Worm (Caenorhabditis elegans) whole organism, late embryonic: ENCODE measurements around the gene islo-1.

Experiments used
- C08G9.2 ChIP-seq: sonication (generic microtip); optimal IDR thresholded peaks from 2 replicates; lab custom pipeline; 2016; ENCODE audit warnings: mild to moderate bottlenecking, missing genetic modification characterization, moderate library complexity, missing compliant biosample characterization
- C38D4.7 ChIP-seq: fragments of 200-800 bp; sonication (Bioruptor generic); optimal IDR thresholded peaks from 2 replicates; lab custom pipeline; 2018; ENCODE audit warnings: mild to moderate bottlenecking, missing genetic modification characterization, moderate library complexity, missing compliant biosample characterization
- K02D7.2 ChIP-seq: sonication (generic microtip); optimal IDR thresholded peaks from 2 replicates; lab custom pipeline; 2017; ENCODE audit warnings: mild to moderate bottlenecking, missing genetic modification characterization, missing compliant biosample characterization
- K09A11.1 ChIP-seq: sonication (generic microtip); optimal IDR thresholded peaks from 2 replicates; lab custom pipeline; 2017; ENCODE audit warnings: antibody characterized with exemption, mild to moderate bottlenecking, missing genetic modification characterization, missing compliant biosample characterization; ENCODE audit not compliant: insufficient read depth
- Y22D7AL.16 ChIP-seq: sonication (generic microtip); optimal IDR thresholded peaks from 2 replicates; lab custom pipeline; 2016; ENCODE audit warnings: missing genetic modification characterization, missing compliant biosample characterization
- ahr-1 ChIP-seq: sonication (generic microtip); optimal IDR thresholded peaks from 2 replicates; lab custom pipeline; 2016; ENCODE audit warnings: missing genetic modification characterization, missing compliant biosample characterization
- ama-1 ChIP-seq: fragments of 150-350 bp; optimal IDR thresholded peaks from 2 replicates; lab custom pipeline; 2014
- ceh-14 ChIP-seq: sonication (generic microtip); optimal IDR thresholded peaks from 2 replicates; lab custom pipeline; 2016; ENCODE audit warnings: missing genotype, missing genetic modification characterization, missing compliant biosample characterization
- ceh-19 ChIP-seq: fragments of 200-800 bp; sonication (Bioruptor generic); optimal IDR thresholded peaks from 2 replicates; lab custom pipeline; 2018; ENCODE audit warnings: mild to moderate bottlenecking, missing genetic modification characterization, missing compliant biosample characterization
- ceh-2 ChIP-seq: sonication (generic microtip); optimal IDR thresholded peaks from 2 replicates; lab custom pipeline; 2016; ENCODE audit warnings: missing genotype, missing genetic modification characterization, missing compliant biosample characterization
- ceh-24 ChIP-seq: sonication (generic microtip); optimal IDR thresholded peaks from 2 replicates; lab custom pipeline; 2016; ENCODE audit warnings: mild to moderate bottlenecking, missing genetic modification characterization, missing compliant biosample characterization
- ceh-31 ChIP-seq: sonication (generic microtip); optimal IDR thresholded peaks from 2 replicates; lab custom pipeline; 2016; ENCODE audit warnings: missing genetic modification characterization, missing compliant biosample characterization
- ceh-45 ChIP-seq: fragments of 200-800 bp; sonication (Bioruptor generic); IDR thresholded peaks from 2 replicates; pipeline ENCODE4 v1.3.6; 2022; ENCODE audit warnings: missing genetic modification reagents, missing genetic modification characterization, missing compliant biosample characterization
- ceh-48 ChIP-seq: sonication (generic microtip); optimal IDR thresholded peaks from 2 replicates; lab custom pipeline; 2016; ENCODE audit warnings: missing genetic modification characterization, inconsistent platforms, missing compliant biosample characterization
- ceh-6 ChIP-seq: fragments of 200-800 bp; sonication (Bioruptor generic); optimal IDR thresholded peaks from 2 replicates; lab custom pipeline; 2018; ENCODE audit warnings: mild to moderate bottlenecking, missing genetic modification characterization, missing compliant biosample characterization
- ceh-9 ChIP-seq: sonication (generic microtip); optimal IDR thresholded peaks from 2 replicates; lab custom pipeline; 2016; ENCODE audit warnings: mild to moderate bottlenecking, missing genetic modification characterization, inconsistent platforms, missing compliant biosample characterization
- dmd-4 ChIP-seq: sonication (generic microtip); optimal IDR thresholded peaks from 2 replicates; lab custom pipeline; 2016; ENCODE audit warnings: borderline replicate concordance, missing genetic modification characterization, missing compliant biosample characterization
- ets-4 ChIP-seq: sonication (generic microtip); optimal IDR thresholded peaks from 2 replicates; lab custom pipeline; 2016; ENCODE audit warnings: missing genetic modification characterization, missing compliant biosample characterization
- eyg-1 ChIP-seq: sonication (generic microtip); optimal IDR thresholded peaks from 2 replicates; lab custom pipeline; 2016; ENCODE audit warnings: missing genotype, missing genetic modification characterization, missing compliant biosample characterization
- fax-1 ChIP-seq: sonication (generic microtip); optimal IDR thresholded peaks from 2 replicates; lab custom pipeline; 2016; ENCODE audit warnings: missing genotype, missing genetic modification characterization, missing compliant biosample characterization
- gmeb-2 ChIP-seq: sonication (generic microtip); optimal IDR thresholded peaks from 2 replicates; lab custom pipeline; 2016; ENCODE audit warnings: missing genetic modification characterization, inconsistent platforms, missing compliant biosample characterization
- hlh-13 ChIP-seq: fragments of 200-800 bp; sonication (Bioruptor generic); optimal IDR thresholded peaks from 2 replicates; lab custom pipeline; 2018; ENCODE audit warnings: mild to moderate bottlenecking, missing genetic modification characterization, missing compliant biosample characterization
- hlh-15 ChIP-seq: sonication (generic microtip); optimal IDR thresholded peaks from 2 replicates; lab custom pipeline; 2016; ENCODE audit warnings: missing genetic modification characterization, missing compliant biosample characterization
- hlh-6 ChIP-seq: sonication (generic microtip); optimal IDR thresholded peaks from 2 replicates; lab custom pipeline; 2016; ENCODE audit warnings: missing genotype, missing genetic modification characterization, missing compliant biosample characterization
- hlh-8 ChIP-seq: sonication (generic microtip); optimal IDR thresholded peaks from 2 replicates; lab custom pipeline; 2016; ENCODE audit warnings: missing genotype, missing genetic modification characterization, missing compliant biosample characterization
- lin-11 ChIP-seq: fragments of 200-800 bp; sonication (Bioruptor generic); optimal IDR thresholded peaks from 2 replicates; lab custom pipeline; 2018; ENCODE audit warnings: mild to moderate bottlenecking, missing genetic modification characterization, missing compliant biosample characterization
- madf-2 ChIP-seq: sonication (generic microtip); optimal IDR thresholded peaks from 2 replicates; lab custom pipeline; 2017; ENCODE audit warnings: missing genetic modification characterization, missing compliant biosample characterization
- nfya-1 ChIP-seq: sonication (generic microtip); optimal IDR thresholded peaks from 2 replicates; lab custom pipeline; 2017; ENCODE audit warnings: missing genetic modification characterization, mild to moderate bottlenecking, missing compliant biosample characterization, antibody characterized with exemption, moderate library complexity
- odd-2 ChIP-seq: sonication (generic microtip); optimal IDR thresholded peaks from 2 replicates; lab custom pipeline; 2017; ENCODE audit warnings: antibody characterized with exemption, mild to moderate bottlenecking, missing genetic modification characterization, missing compliant biosample characterization
- pag-3 ChIP-seq: sonication (generic microtip); optimal IDR thresholded peaks from 2 replicates; lab custom pipeline; 2016; ENCODE audit warnings: missing compliant biosample characterization, missing genetic modification characterization, borderline replicate concordance
- pha-2 ChIP-seq: sonication (generic microtip); optimal IDR thresholded peaks from 2 replicates; lab custom pipeline; 2017; ENCODE audit warnings: mild to moderate bottlenecking, missing genetic modification characterization, missing compliant biosample characterization
- pha-4 ChIP-seq: fragments of 150-350 bp; optimal IDR thresholded peaks from 2 replicates; lab custom pipeline; 2018; ENCODE audit warnings: missing biosample characterization, missing genetic modification reagents, missing genetic modification characterization
- sox-2 ChIP-seq: fragments of 200-800 bp; sonication (Bioruptor generic); IDR thresholded peaks from 2 replicates; pipeline ENCODE4 v1.3.6; 2022; ENCODE audit warnings: missing genetic modification reagents, missing genetic modification characterization, missing compliant biosample characterization
- sox-4 ChIP-seq: sonication (generic microtip); optimal IDR thresholded peaks from 2 replicates; lab custom pipeline; 2017; ENCODE audit warnings: mild to moderate bottlenecking, missing genetic modification characterization, inconsistent platforms, missing compliant biosample characterization
- tbx-7 ChIP-seq: sonication (generic microtip); optimal IDR thresholded peaks from 2 replicates; lab custom pipeline; 2016; ENCODE audit warnings: missing genotype, missing genetic modification characterization, missing compliant biosample characterization
- unc-55 ChIP-seq: sonication (generic microtip); optimal IDR thresholded peaks from 2 replicates; lab custom pipeline; 2017; ENCODE audit warnings: missing biosample characterization, missing genetic modification reagents, missing genetic modification characterization

Gene islo-1

DNA sequence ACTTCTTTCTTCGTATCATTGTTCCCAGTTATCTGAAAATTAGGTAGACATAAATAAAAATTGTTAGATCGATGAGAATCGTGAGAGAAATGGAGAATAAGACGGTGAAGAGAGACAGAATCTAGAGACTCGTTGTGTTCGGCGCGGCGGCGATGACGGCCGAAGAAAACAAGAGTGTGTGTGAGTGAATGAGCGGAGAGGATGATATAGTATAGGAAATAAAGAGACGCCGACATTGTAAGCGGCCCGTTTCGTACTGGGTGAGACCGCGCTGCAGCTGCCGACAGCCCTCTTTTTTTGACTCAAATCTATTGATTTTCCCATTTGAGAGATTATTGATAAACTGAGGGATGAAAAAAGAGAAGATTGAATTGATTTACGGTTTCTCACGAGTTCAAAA is 24.0 kb upstream of the islo-1 start, which contains the start of gene Y42H9AR.4:
TSS of gene Y42H9AR.4 (minus strand) at position 32 of the 400 bp plus-strand sequence.
- TF ChIP-seq nfya-1 (tag; lab: Kevin White, UChicago) (peak; percentile 9), ahr-1 (no peak), dmd-4 (tag; lab: Kevin White, UChicago) (no peak), ceh-9 (no peak), hlh-6 (tag; lab: Kevin White, UChicago) (no peak), gmeb-2 (no peak), C38D4.7 (GFP tag; lab: Kevin White, UChicago) (no peak), unc-55 (no peak), eyg-1 (tag; lab: Kevin White, UChicago) (no peak), tbx-7 (tag; lab: Kevin White, UChicago) (no peak), pha-2 (tag; lab: Kevin White, UChicago) (no peak), sox-4 (tag; lab: Kevin White, UChicago) (no peak), ceh-48 (peak; percentile 25), odd-2 (tag; lab: Kevin White, UChicago) (no peak), hlh-15 (tag; lab: Kevin White, UChicago) (no peak), ceh-14 (peak; percentile 11), ceh-19 (GFP tag; lab: Kevin White, UChicago) (peak; percentile 14), K09A11.1 (tag; lab: Kevin White, UChicago) (no peak), ceh-31 (peak; percentile 18)

DNA sequence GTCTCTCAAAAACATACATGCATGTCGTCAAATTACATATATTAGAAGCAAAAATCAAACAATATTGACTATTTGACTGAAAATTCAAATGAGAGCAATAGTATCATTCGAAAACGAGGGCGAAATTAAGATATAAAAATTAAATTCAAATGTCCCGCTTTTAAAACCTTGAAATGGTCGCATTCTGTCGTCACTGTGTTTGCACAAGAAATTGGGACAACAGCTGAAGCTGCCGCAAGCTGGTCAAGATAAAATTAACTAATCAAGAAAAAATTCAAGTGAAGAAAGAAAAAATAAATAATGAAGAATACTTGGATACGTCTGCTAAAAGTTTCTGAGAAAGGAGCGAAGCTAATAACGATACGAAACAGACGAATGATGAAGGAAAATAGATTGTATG is 23.5 kb upstream of the islo-1 start:
- TF ChIP-seq hlh-6 (tag; lab: Kevin White, UChicago) = no peak
- no peak for TF ChIP-seq ceh-2 (tag; lab: Kevin White, UChicago)
- TF ChIP-seq pag-3 (tag; lab: Kevin White, UChicago) = no peak
- TF ChIP-seq lin-11 (tag; lab: Kevin White, UChicago) = no peak
- no peak for TF ChIP-seq nfya-1 (tag; lab: Kevin White, UChicago)
- no peak for TF ChIP-seq ahr-1
- no peak for TF ChIP-seq ceh-6 (GFP tag; lab: Kevin White, UChicago)

DNA sequence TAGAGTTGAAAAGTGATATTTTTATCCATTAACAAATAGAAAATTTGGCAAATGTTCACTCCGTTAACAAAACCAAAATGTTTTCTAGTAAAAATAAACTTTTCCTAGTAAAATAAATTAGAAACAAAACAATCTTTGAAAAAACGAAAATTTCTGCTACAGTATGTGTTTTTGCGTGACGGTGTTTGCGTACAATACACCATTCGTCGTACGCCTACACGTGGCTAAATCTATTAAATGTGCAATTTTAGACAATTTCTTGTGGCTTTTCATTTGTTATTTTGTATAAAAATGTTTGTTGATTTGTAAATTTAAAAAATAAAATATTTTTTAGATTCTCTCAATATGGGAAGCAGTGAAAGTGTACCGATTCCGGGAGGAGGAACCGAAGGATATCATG is 23.0 kb upstream of the islo-1 start, which contains the start of gene Y42H9AR.1:
TSS of gene Y42H9AR.1 (plus strand) at position 233 of the 400 bp plus-strand sequence.
- TF ChIP-seq fax-1 = no peak
- TF ChIP-seq K02D7.2 (tag; lab: Kevin White, UChicago) = no peak
- TF ChIP-seq ceh-31 = no peak
- TF ChIP-seq hlh-8 (tag; lab: Kevin White, UChicago) = no peak
- TF ChIP-seq Y22D7AL.16 (tag; lab: Kevin White, UChicago) = no peak
- no peak for TF ChIP-seq pha-4
- no peak for TF ChIP-seq hlh-13
- no peak for TF ChIP-seq ama-1

DNA sequence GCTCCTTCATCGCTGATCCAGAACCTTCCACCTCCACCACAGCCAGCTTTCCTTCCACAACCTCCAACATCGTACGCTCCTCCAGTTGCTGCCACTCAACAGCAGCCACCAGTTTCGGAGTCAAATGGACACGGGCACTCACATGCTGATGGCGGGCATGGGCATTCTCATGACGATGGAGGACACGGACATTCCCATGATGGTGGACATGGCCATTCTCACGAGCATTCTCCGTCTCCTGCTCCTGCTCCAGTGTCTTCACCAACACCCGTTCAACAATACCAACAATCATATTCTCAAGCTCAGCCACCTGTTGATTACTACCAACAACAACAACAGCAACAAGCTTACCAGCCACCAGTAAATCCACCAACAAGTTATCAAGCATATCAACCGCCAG is 21.7 kb upstream of the islo-1 start:
- TF ChIP-seq madf-2 (tag; lab: Kevin White, UChicago) (no peak), ceh-48 (no peak), ama-1 (no peak), ceh-2 (tag; lab: Kevin White, UChicago) (no peak), ceh-31 (no peak), ets-4 (tag; lab: Kevin White, UChicago) (no peak), ceh-24 (no peak), C38D4.7 (GFP tag; lab: Kevin White, UChicago) (no peak), pha-2 (tag; lab: Kevin White, UChicago) (no peak), tbx-7 (tag; lab: Kevin White, UChicago) (no peak), C08G9.2 (tag; lab: Kevin White, UChicago) (no peak), ceh-45 (GFP tag; lab: Robert Waterston, UW) (no peak), unc-55 (no peak), nfya-1 (tag; lab: Kevin White, UChicago) (no peak), K02D7.2 (tag; lab: Kevin White, UChicago) (no peak), sox-2 (no peak)
